Worm (Caenorhabditis elegans) whole organism, dauer: ENCODE data around the gene srr-1.

Experiments
- unc-62 ChIP-seq: sonication (generic microtip); optimal IDR thresholded peaks from 2 replicates; lab custom pipeline; 2017; ENCODE audit warnings: missing biosample characterization, missing genetic modification reagents, missing genetic modification characterization

srr-1 gene

ce11 chrV:13053635-13054034 is at the start of gene srr-1:
TSS of gene srr-1 (minus strand) at chrV:13053735.
- no peak for TF ChIP-seq unc-62 (GFP tag; lab: Kevin White, UChicago)

- no peak for TF ChIP-seq unc-62 (GFP tag; lab: Kevin White, UChicago)
These were observed 42.1 kb upstream of the srr-1 start, which contains the start of gene C34B4.5 for ce11 chrV:13095654-13096053. TSS of gene C34B4.5 (plus strand) at chrV:13095954.

- TF ChIP-seq unc-62 (GFP tag; lab: Kevin White, UChicago), result no peak
These were observed 38.8 kb upstream of the srr-1 start, which contains the start of gene lurp-4 for ce11 chrV:13092349-13092748. TSS of gene lurp-4 (plus strand) at chrV:13092649.

DNA sequence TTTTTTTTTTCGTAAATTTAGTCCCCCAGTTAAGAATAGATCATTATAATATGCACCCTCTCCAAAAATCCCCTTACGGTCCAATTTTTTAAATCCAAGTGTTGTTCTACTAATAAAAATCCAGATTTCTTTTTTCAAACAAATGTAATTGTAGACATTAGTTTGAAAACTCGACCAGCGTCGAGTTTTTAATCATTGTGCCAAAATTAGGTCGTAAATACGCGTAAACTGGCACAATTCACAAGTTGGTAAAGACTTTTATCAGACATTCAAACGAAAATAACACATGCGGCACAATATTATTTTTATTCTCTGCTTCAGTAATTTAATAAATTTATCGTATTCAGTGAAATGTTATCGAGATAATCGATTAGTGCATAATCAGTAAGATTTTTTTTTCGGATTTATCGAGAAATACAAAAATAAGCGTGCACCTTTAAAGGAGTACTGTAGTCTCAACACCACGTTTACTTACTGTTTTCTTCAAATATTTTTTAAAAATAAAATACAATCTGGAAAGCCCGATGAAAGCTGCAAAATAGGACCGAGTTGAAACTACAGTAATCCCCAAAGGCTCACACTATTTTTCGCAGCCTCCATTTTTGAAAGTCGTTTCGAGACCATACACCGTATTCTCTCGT is 36.7 kb upstream of the srr-1 start, which contains the start of gene C34B4.4:
Gene C34B4.4, plus strand, starts transcription at position 276 of the 641 bp plus-strand sequence.
- TF ChIP-seq unc-62 (GFP tag; lab: Kevin White, UChicago), result no peak

DNA sequence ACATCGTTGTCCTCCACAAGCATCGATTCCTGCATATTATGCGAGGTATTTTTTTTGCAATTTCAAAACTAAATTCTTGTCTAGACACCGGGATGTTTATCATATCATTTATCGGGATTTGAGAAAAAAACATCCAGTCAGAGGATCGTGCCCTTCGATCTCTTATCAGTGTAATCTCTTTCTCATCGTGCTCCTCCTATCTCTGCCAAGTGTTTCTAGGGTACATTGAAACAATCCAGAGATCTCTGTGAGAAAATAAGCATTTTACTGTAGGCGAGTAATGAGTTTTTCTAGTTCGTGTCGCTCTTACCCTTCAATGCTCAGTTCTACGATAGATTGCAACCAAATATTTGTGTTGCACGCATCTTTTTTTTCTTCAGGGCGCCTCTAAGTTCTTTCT is 35.0 kb upstream of the srr-1 start:
- no peak for TF ChIP-seq unc-62 (GFP tag; lab: Kevin White, UChicago)

DNA sequence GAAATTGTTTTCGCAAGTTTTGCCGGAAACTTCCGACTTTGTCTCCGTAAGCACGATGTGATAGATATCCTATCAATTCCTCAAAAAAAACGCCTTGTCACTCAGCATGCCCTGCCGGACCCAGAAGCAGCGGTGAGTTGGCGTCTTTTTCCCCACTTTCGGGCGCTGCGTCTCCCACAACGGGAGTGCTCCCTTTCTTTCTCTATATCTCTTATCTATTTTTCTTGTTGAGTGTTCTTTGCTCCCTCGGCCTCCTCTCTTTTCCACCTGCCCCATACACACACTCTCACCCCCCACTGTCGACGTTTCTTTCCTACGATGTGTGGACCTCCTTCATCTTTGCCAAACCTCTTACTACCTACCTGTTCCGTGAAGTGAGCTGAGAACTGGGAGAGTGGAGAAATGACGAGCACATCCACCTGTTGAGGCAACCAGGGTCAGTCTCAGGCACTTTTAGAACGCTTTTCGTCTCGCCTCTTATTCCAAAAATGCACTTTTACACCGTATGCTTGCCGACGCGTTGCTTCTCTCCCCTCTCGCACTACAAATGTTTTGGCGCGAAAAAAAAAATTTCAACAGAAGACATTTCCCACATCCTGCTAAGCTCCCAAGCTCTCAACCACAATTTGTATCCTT is 32.5 kb upstream of the srr-1 start:
- no peak for TF ChIP-seq unc-62 (GFP tag; lab: Kevin White, UChicago)

DNA sequence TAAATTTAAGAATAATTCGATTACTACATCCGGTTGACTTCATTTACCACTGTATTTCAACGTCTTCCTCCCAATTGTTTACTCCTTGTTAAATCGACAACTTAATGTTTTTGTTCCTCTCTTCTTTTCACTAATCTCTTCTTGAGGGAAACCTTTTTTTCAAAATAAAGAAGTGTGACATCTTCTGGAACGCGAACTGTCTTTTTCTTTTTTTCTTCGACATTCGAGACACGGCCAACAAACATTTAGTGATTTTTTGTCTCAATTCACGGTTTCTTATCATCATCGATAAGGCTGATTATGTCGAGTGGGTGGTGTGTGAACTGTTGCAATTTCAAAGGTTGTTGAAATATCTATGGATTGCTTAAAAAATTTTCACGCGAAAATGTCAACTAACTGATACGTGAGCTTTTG is 31.7 kb upstream of the srr-1 start:
- TF ChIP-seq unc-62 (GFP tag; lab: Kevin White, UChicago), result no peak

DNA sequence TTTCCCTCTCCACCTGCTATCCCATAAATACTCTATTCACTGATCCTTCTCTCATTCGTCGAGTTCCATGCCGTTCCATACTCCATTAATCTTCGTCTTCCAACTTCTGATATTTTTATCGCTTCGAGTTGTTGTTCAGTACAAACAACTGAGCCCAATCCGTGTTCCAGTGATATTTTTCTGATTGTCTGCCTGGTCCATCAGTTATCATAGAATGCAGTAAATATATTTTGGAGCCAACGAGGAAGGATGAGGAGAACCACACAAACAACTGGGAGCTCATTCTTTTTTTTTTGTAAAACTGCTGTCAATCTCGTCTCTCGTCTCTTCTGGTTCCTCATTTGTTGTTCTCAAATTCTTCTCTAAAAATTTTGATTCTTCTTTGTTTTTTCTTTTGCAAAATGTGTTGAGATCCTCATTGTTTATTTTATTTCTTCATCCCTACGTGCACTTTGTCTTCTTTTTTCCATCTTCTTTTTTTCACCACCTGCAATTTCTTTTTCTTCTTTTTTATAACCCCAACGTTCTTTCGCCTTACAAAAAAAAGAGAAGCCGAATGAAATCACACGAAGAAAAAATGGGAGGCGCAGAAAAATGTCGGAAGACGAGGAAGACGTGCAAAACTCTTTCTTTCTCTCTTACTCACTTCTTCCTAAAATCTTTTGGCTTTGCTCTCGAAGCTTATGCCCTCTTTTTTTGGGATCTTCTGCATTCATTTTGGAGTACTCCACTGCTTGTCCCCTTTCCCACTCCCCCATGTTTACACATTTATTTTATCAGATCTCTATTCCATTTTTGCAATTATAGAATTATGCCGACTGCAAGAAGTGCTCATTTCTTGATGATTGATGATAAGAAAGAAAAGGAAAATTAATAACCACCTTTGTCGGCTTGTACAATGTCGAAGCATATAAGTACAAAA is 30.5 kb upstream of the srr-1 start:
- no peak for TF ChIP-seq unc-62 (GFP tag; lab: Kevin White, UChicago)

- no peak for TF ChIP-seq unc-62 (GFP tag; lab: Kevin White, UChicago)
These were observed 29.0 kb upstream of the srr-1 start, which contains the start of gene C34B4.2 for ce11 chrV:13082442-13083126. TSS of gene C34B4.2 (plus strand) at chrV:13083055.

DNA sequence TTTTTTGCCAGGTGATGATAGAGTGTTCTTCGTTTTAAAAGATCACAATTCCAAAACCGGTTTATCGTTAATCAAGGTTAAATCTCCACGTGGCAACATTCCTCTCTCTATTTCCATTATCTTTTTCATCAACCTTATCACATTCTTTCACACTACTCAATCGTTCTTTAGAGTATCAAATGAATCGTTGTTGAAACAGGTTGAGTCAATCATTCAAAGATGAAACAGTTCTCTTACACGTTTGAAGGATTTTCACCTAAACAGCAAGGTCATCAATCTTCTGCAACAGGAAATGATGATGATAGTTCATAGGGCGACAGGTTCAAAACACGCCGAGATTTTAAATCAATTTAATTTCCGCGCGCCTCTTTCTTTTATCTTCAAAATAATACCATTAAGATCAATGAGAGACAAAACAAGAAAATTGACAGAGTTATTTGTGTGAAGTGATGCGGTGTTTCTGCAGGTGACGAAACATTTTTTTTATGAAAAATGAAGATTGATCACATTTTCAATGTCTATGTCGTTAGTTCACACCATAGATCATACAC is 27.7 kb upstream of the srr-1 start:
- TF ChIP-seq unc-62 (GFP tag; lab: Kevin White, UChicago), result no peak

ce11 chrV:13075432-13075831 is 21.9 kb upstream of the srr-1 start:
- no peak for TF ChIP-seq unc-62 (GFP tag; lab: Kevin White, UChicago)

DNA sequence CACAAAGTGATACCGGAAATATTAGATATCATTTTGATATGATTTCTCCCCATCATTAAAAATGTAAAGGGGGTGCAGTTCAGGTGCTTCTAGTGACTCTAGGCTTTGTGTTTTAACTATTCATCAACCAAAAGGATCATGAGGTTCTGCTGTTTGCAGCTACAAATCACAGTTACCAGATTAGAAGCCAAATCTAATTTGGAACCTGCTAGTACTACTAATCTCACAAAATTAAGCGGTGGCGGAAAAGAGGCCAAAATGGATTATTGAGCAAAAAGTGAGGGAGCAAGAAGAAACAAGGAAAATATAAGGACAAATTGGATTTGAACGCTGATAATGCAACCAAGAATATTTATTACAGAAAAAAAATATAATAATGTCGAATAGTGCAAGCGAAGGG is 20.6 kb upstream of the srr-1 start:
- TF ChIP-seq unc-62 (GFP tag; lab: Kevin White, UChicago), result no peak

ce11 chrV:13073145-13073544 is 19.6 kb upstream of the srr-1 start:
- no peak for TF ChIP-seq unc-62 (GFP tag; lab: Kevin White, UChicago)

ce11 chrV:13071052-13071451 is 17.5 kb upstream of the srr-1 start, which contains the start of gene C34B4.3:
TSS of gene C34B4.3 (minus strand) at chrV:13071152.
- no peak for TF ChIP-seq unc-62 (GFP tag; lab: Kevin White, UChicago)

DNA sequence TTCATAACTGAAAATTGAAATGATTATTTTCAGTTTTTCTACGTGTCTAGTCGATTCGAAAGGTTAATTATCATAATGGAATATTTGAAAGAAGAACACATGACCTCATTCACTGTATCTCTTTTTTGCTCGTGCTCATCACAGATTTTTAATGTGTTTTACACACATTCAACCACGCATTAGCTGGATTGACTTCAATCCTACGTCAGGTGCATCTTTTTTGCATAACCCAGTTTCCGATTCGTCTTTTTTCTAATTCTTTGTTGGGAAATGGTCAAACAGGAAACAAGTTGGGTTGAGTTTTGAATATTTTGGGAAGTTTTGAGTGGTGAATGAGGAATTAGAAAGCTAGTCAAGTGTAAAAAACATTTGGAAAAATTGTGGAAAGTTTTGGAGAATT is 16.7 kb upstream of the srr-1 start:
- TF ChIP-seq unc-62 (GFP tag; lab: Kevin White, UChicago), result no peak
